Fruit fly (Drosophila melanogaster) whole organism, embryonic: ENCODE measurements around the gene Ir76b.
A peak's percentile ranks its signal among the peaks of the same experiment; 100 is the strongest.

Experiments
- Atf3 ChIP-seq: fragments of 200-800 bp; sonication (Bioruptor generic); optimal IDR thresholded peaks from 3 replicates; lab custom pipeline; 2016; ENCODE audit warnings: missing biosample characterization, missing genetic modification characterization
- Atf6 ChIP-seq: fragments of 200-800 bp; sonication (Bioruptor generic); IDR thresholded peaks from 2 replicates; pipeline ENCODE4 v1.3.6; 2022; ENCODE audit warnings: missing biosample characterization, missing genetic modification characterization
- BtbVII ChIP-seq: fragments of 200-800 bp; sonication (Bioruptor generic); optimal IDR thresholded peaks from 3 replicates; lab custom pipeline; 2017; ENCODE audit warnings: missing biosample characterization, mild to moderate bottlenecking, missing genetic modification characterization
- C15 ChIP-seq: fragments of 200-800 bp; sonication (Bioruptor generic); IDR thresholded peaks from 3 replicates; pipeline ENCODE4 v1.3.6; 2022; ENCODE audit warnings: missing biosample characterization, missing genetic modification characterization
- CG11456 ChIP-seq: fragments of 200-800 bp; sonication (Bioruptor generic); IDR thresholded peaks from 3 replicates; pipeline ENCODE4 v1.3.6; 2022; ENCODE audit warnings: missing biosample characterization, missing genetic modification characterization
- CG12104 ChIP-seq: fragments of 200-800 bp; sonication (Bioruptor generic); optimal IDR thresholded peaks from 3 replicates; lab custom pipeline; 2016; ENCODE audit warnings: missing biosample characterization, missing genetic modification characterization
- CG13424 ChIP-seq: fragments of 200-800 bp; sonication (Bioruptor generic); optimal IDR thresholded peaks from 2 replicates; lab custom pipeline; 2019; ENCODE audit warnings: missing biosample characterization, mild to moderate bottlenecking, missing genetic modification characterization, moderate library complexity
- CG14014 ChIP-seq: fragments of 200-800 bp; sonication (Bioruptor generic); IDR thresholded peaks from 2 replicates; pipeline ENCODE4 v1.3.6; 2022; ENCODE audit warnings: missing biosample characterization, missing genetic modification characterization
- CG14965 ChIP-seq: fragments of 200-800 bp; sonication (Bioruptor generic); optimal IDR thresholded peaks from 2 replicates; lab custom pipeline; 2016; ENCODE audit warnings: missing biosample characterization, missing genetic modification characterization, borderline replicate concordance
- CG15696 ChIP-seq: fragments of 200-800 bp; sonication (Bioruptor generic); optimal IDR thresholded peaks from 2 replicates; lab custom pipeline; 2019; ENCODE audit warnings: missing biosample characterization, mild to moderate bottlenecking, missing genetic modification characterization, moderate library complexity
- CG1602 ChIP-seq: fragments of 200-800 bp; sonication (Bioruptor generic); optimal IDR thresholded peaks from 3 replicates; lab custom pipeline; 2016; ENCODE audit warnings: missing biosample characterization, missing genetic modification characterization
- CG18011 ChIP-seq: fragments of 200-800 bp; sonication (Bioruptor generic); optimal IDR thresholded peaks from 2 replicates; lab custom pipeline; 2017; ENCODE audit warnings: missing biosample characterization, missing genetic modification characterization, mild to moderate bottlenecking, moderate library complexity, missing genotype
- CG18262 ChIP-seq: fragments of 200-800 bp; optimal IDR thresholded peaks from 3 replicates; lab custom pipeline; 2019; ENCODE audit warnings: missing biosample characterization, mild to moderate bottlenecking, missing genetic modification characterization, moderate library complexity
- CG18599 ChIP-seq: fragments of 200-800 bp; sonication (Bioruptor generic); optimal IDR thresholded peaks from 3 replicates; lab custom pipeline; 2017; ENCODE audit warnings: missing biosample characterization, missing genetic modification characterization, mild to moderate bottlenecking, moderate library complexity, missing genetic modification reagents
- CG31388 ChIP-seq: fragments of 200-800 bp; sonication (Bioruptor generic); optimal IDR thresholded peaks from 2 replicates; lab custom pipeline; 2016; ENCODE audit warnings: missing biosample characterization, missing genetic modification characterization
- CG43689 ChIP-seq: fragments of 200-800 bp; sonication (Bioruptor generic); IDR thresholded peaks from 2 replicates; pipeline ENCODE4 v1.3.6; 2022; ENCODE audit warnings: missing biosample characterization, missing genetic modification characterization
- CG4730 ChIP-seq: fragments of 200-800 bp; sonication (Bioruptor generic); IDR thresholded peaks from 2 replicates; pipeline ENCODE4 v1.3.6; 2022; ENCODE audit warnings: missing biosample characterization, missing genetic modification characterization
- CG6854 ChIP-seq: fragments of 200-800 bp; sonication (Bioruptor generic); optimal IDR thresholded peaks from 3 replicates; lab custom pipeline; 2017; ENCODE audit warnings: missing biosample characterization, mild to moderate bottlenecking, missing genetic modification characterization
- CG8359 ChIP-seq: fragments of 200-800 bp; sonication (Bioruptor generic); optimal IDR thresholded peaks from 2 replicates; lab custom pipeline; 2017; ENCODE audit warnings: missing biosample characterization, mild to moderate bottlenecking, missing genetic modification characterization, borderline replicate concordance
- CG8924 ChIP-seq: fragments of 200-800 bp; optimal IDR thresholded peaks from 3 replicates; lab custom pipeline; 2019; ENCODE audit warnings: missing biosample characterization, mild to moderate bottlenecking, missing genetic modification characterization, moderate library complexity
- CG8944 ChIP-seq: fragments of 200-800 bp; sonication (Bioruptor generic); optimal IDR thresholded peaks from 3 replicates; lab custom pipeline; 2016; ENCODE audit warnings: missing biosample characterization, missing genetic modification characterization
- CG9437 ChIP-seq: fragments of 200-800 bp; sonication (Bioruptor generic); optimal IDR thresholded peaks from 2 replicates; lab custom pipeline; 2018; ENCODE audit warnings: missing biosample characterization, mild to moderate bottlenecking, missing genetic modification characterization
- CG9609 ChIP-seq: fragments of 200-800 bp; sonication (Bioruptor generic); optimal IDR thresholded peaks from 3 replicates; lab custom pipeline; 2016; ENCODE audit warnings: missing biosample characterization, missing genetic modification characterization
- CG9817 ChIP-seq: fragments of 200-800 bp; sonication (Bioruptor generic); optimal IDR thresholded peaks from 2 replicates; lab custom pipeline; 2018; ENCODE audit warnings: missing biosample characterization, mild to moderate bottlenecking, missing genetic modification characterization, moderate library complexity
- CG9876 ChIP-seq: fragments of 200-800 bp; sonication (Bioruptor generic); optimal IDR thresholded peaks from 2 replicates; lab custom pipeline; 2016; ENCODE audit warnings: missing biosample characterization, missing genetic modification characterization
- Dip2 ChIP-seq: fragments of 200-800 bp; sonication (Bioruptor generic); IDR thresholded peaks from 2 replicates; pipeline ENCODE4 v1.3.6; 2022; ENCODE audit warnings: missing biosample characterization, missing genetic modification characterization
- Dref ChIP-seq: fragments of 200-800 bp; sonication (Bioruptor generic); IDR thresholded peaks from 2 replicates; pipeline ENCODE4 v1.3.6; 2022; ENCODE audit warnings: missing biosample characterization, missing genetic modification characterization
- Gug ChIP-seq: fragments of 200-800 bp; sonication (Bioruptor generic); IDR thresholded peaks from 4 replicates; pipeline ENCODE4 v1.3.6; 2022; ENCODE audit warnings: missing biosample characterization, missing genetic modification characterization
- Myb ChIP-seq: fragments of 200-800 bp; sonication (Bioruptor generic); optimal IDR thresholded peaks from 2 replicates; lab custom pipeline; 2016; ENCODE audit warnings: missing biosample characterization, missing genetic modification characterization
- Pdp1 ChIP-seq, 2 experiments: fragments of 200-800 bp; sonication (Bioruptor generic); optimal IDR thresholded peaks; 3 replicates each; lab custom pipeline; 2016; ENCODE audit warnings: missing biosample characterization in 2 of 2, missing genetic modification characterization in 2 of 2, mild to moderate bottlenecking in 1 of 2, moderate library complexity in 1 of 2
- Ravus ChIP-seq: fragments of 200-800 bp; sonication (Bioruptor generic); IDR thresholded peaks from 2 replicates; pipeline ENCODE4 v1.3.6; 2022; ENCODE audit warnings: missing biosample characterization, missing genetic modification characterization
- Vsx1 ChIP-seq: fragments of 200-800 bp; sonication (Bioruptor generic); optimal IDR thresholded peaks from 2 replicates; lab custom pipeline; 2017; ENCODE audit warnings: missing biosample characterization, mild to moderate bottlenecking, missing genetic modification characterization, missing genetic modification reagents
- abd-A ChIP-seq: fragments of 200-800 bp; sonication (Bioruptor generic); optimal IDR thresholded peaks from 3 replicates; lab custom pipeline; 2019; ENCODE audit warnings: missing biosample characterization, mild to moderate bottlenecking, missing genetic modification characterization, moderate library complexity
- ara ChIP-seq: fragments of 200-800 bp; sonication (Bioruptor generic); IDR thresholded peaks from 2 replicates; pipeline ENCODE4 v1.3.6; 2022; ENCODE audit warnings: missing biosample characterization, missing genetic modification characterization
- cad ChIP-seq: fragments of >200 bp; optimal IDR thresholded peaks from 2 replicates; lab custom pipeline; 2017; ENCODE audit warnings: missing biosample characterization, missing genetic modification characterization
- cato ChIP-seq: fragments of 200-800 bp; sonication (Bioruptor generic); optimal IDR thresholded peaks from 2 replicates; lab custom pipeline; 2016; ENCODE audit warnings: missing biosample characterization, missing genetic modification characterization, borderline replicate concordance
- chn ChIP-seq: fragments of 200-800 bp; sonication (Bioruptor generic); optimal IDR thresholded peaks from 2 replicates; lab custom pipeline; 2016; ENCODE audit warnings: missing biosample characterization, missing genetic modification characterization
- gt ChIP-seq: fragments of 200-800 bp; sonication (Bioruptor generic); IDR thresholded peaks from 2 replicates; pipeline ENCODE4 v1.3.6; 2022; ENCODE audit warnings: missing biosample characterization, missing genetic modification characterization
- lab ChIP-seq: fragments of 200-800 bp; sonication (Bioruptor generic); optimal IDR thresholded peaks from 3 replicates; lab custom pipeline; 2017; ENCODE audit warnings: missing biosample characterization, missing genetic modification characterization, mild to moderate bottlenecking, moderate library complexity, missing genetic modification reagents
- lov ChIP-seq, 2 experiments: fragments of 200-800 bp in 1 of 2; fragments of >200 bp in 1 of 2; sonication (Bioruptor generic) in 1 of 2; IDR thresholded peaks in 1 of 2; optimal IDR thresholded peaks in 1 of 2; 2 replicates in 1 of 2; 3 replicates in 1 of 2; pipeline versions ENCODE4 v1.3.6 to Lab custom; 2017 to 2022; ENCODE audit warnings: missing biosample characterization in 1 of 2, missing genetic modification characterization in 1 of 2
- maf-S ChIP-seq: fragments of 200-800 bp; sonication (Bioruptor generic); optimal IDR thresholded peaks from 2 replicates; lab custom pipeline; 2016; ENCODE audit warnings: missing biosample characterization, missing genetic modification characterization
- pan ChIP-seq, 4 experiments: fragments of >200 bp in 3 of 4; fragments of 200-800 bp in 1 of 4; sonication (Bioruptor generic) in 1 of 4; optimal IDR thresholded peaks in 3 of 4; IDR thresholded peaks in 1 of 4; 2 replicates each; pipeline versions ENCODE4 v1.3.6 to Lab custom; 2017 to 2022; ENCODE audit warnings: missing biosample characterization in 2 of 4, missing genetic modification characterization in 2 of 4, mixed read lengths in 1 of 4
- pb ChIP-seq: fragments of 200-800 bp; sonication (Bioruptor generic); optimal IDR thresholded peaks from 3 replicates; lab custom pipeline; 2016; ENCODE audit warnings: missing biosample characterization, missing genetic modification characterization
- pfk ChIP-seq: fragments of 200-800 bp; sonication (Bioruptor generic); optimal IDR thresholded peaks from 2 replicates; lab custom pipeline; 2018; ENCODE audit warnings: missing biosample characterization, mild to moderate bottlenecking, missing genetic modification characterization, moderate library complexity
- psq ChIP-seq: fragments of 200-800 bp; sonication (Bioruptor generic); optimal IDR thresholded peaks from 2 replicates; lab custom pipeline; 2017; ENCODE audit warnings: missing biosample characterization, missing genetic modification characterization
- pzg ChIP-seq: fragments of 200-800 bp; sonication (Bioruptor generic); optimal IDR thresholded peaks from 3 replicates; lab custom pipeline; 2018; ENCODE audit warnings: missing biosample characterization, mild to moderate bottlenecking, missing genetic modification characterization, moderate library complexity
- sr ChIP-seq: fragments of 200-800 bp; sonication (Bioruptor generic); IDR thresholded peaks from 3 replicates; pipeline ENCODE4 v1.3.6; 2022; ENCODE audit warnings: missing biosample characterization, missing genetic modification characterization
- tna ChIP-seq: fragments of 200-800 bp; sonication (Bioruptor generic); IDR thresholded peaks from 2 replicates; pipeline ENCODE4 v1.3.6; 2022; ENCODE audit warnings: missing biosample characterization, missing genetic modification characterization; ENCODE audit not compliant: partially characterized antibody
- ttk ChIP-seq: fragments of 200-800 bp; sonication (Bioruptor generic); IDR thresholded peaks from 2 replicates; pipeline ENCODE4 v2.1.2; 2022; ENCODE audit warnings: missing biosample characterization, missing genetic modification characterization
- zen2 ChIP-seq: fragments of 200-800 bp; sonication (Bioruptor generic); IDR thresholded peaks from 3 replicates; pipeline ENCODE4 v1.3.6; 2022; ENCODE audit warnings: missing biosample characterization, missing genetic modification characterization; ENCODE audit not compliant: partially characterized antibody

Ir76b gene

DNA sequence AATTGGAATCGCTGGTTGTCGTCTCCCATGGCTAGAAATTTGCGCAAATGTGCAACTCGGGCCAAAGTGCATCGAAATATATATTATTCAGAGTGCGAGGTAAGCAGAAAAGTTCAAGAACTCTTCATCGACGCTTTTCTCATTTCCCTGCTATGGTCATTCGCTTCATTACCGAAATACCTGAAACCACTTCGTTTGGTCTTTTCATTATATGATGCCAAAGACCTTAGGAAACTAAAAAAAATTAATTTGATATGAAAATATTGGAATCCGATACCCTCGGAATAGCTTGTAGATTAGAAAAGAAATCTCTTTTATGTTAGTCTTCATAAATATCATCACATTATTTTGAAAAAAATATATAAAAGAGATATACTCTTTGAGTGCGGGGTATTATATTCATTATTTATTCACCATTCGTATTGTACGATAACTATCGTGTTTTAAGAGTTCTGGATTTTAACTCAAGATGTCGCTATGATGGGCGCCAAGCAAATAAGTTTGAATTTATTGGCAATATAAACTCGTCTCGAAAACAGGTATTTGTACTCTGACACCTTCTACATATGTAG, 1.5 kb upstream of the Ir76b start, which contains the start of gene CG14187 (continued):
- TF ChIP-seq Atf6 (GFP tag; lab: Robert Waterston, UW) (0 out of 2 replicates have a peak, but pooled peaks have one; percentile 19), CG14014 (no peak), CG31388 (GFP tag; lab: Kevin White, UChicago) (no peak), CG15696 (tag; lab: Kevin White, UChicago) (no peak), BtbVII (GFP tag; lab: Kevin White, UChicago) (no peak), cad (GFP tag; lab: Kevin White, UChicago) (no peak), cato (GFP tag; lab: Kevin White, UChicago) (no peak), tna (GFP tag; lab: Robert Waterston, UW) (no peak), Ravus (no peak), gt (GFP tag; lab: Robert Waterston, UW) (no peak), ara (no peak), CG13424 (tag; lab: Kevin White, UChicago) (peak; percentile 28), CG9817 (no peak), C15 (GFP tag; lab: Robert Waterston, UW) (no peak), Myb (GFP tag; lab: Kevin White, UChicago) (no peak), pfk (GFP tag; lab: Kevin White, UChicago) (no peak), Atf3 (GFP tag; lab: Kevin White, UChicago) (no peak), CG14965 (no peak), Vsx1 (GFP tag; lab: Kevin White, UChicago) (no peak), CG11456 (GFP tag; lab: Robert Waterston, UW) (no peak), CG18599 (GFP tag; lab: Kevin White, UChicago) (no peak), CG18011 (GFP tag; lab: Kevin White, UChicago) (no peak), Dref (GFP tag; lab: Robert Waterston, UW) (no peak), zen2 (GFP tag; lab: Robert Waterston, UW) (no peak), pb (no peak), pzg (GFP tag; lab: Kevin White, UChicago) (peak; percentile 20), CG8944 (no peak), lov (optimal IDR thresholded peaks at IDR 0.05; lab: Kevin White, UChicago) (no peak), lov (GFP tag; IDR thresholded peaks at IDR 0.05; lab: Robert Waterston, UW) (no peak), CG1602 (GFP tag; lab: Kevin White, UChicago) (no peak), CG9437 (GFP tag; lab: Kevin White, UChicago) (no peak), CG9876 (GFP tag; lab: Kevin White, UChicago) (no peak), CG4730 (no peak), CG6854 (GFP tag; lab: Kevin White, UChicago) (no peak), maf-S (GFP tag; lab: Kevin White, UChicago) (no peak), CG12104 (GFP tag; lab: Kevin White, UChicago) (no peak), CG9609 (GFP tag; lab: Kevin White, UChicago) (no peak), CG8924 (no peak), CG18262 (tag; lab: Kevin White, UChicago) (no peak), Pdp1 (GFP tag; optimal IDR thresholded peaks at IDR 0.05; lab: Kevin White, UChicago) (no peak), chn (GFP tag; lab: Kevin White, UChicago) (no peak), lab (GFP tag; lab: Kevin White, UChicago) (no peak), Gug (GFP tag; lab: Robert Waterston, UW) (no peak), Dip2 (no peak), psq (no peak), abd-A (no peak), pan (optimal IDR thresholded peaks at IDR 0.05; lab: Kevin White, UChicago) (no peak), pan (GFP tag; optimal IDR thresholded peaks at IDR 0.05 in 1 of 2, IDR thresholded peaks at IDR 0.05 in 1 of 2) (no peak), CG43689 (no peak), ttk (GFP tag; lab: Robert Waterston, UW) (no peak), sr (GFP tag; lab: Robert Waterston, UW) (no peak), CG8359 (GFP tag; lab: Kevin White, UChicago) (no peak)
